Worm (Caenorhabditis elegans): ENCODE data around the gene C13G3.12.

Gene C13G3.12

ce11 chrV:11069277-11069676, 46.6 kb upstream of the C13G3.12 start, which contains the start of gene T04C12.8 (continued):
- TF ChIP-seq mbf-1 (tag; optimal IDR thresholded peaks at IDR 0.05), result no peak
- no peak for TF ChIP-seq alr-1 (tag; optimal IDR thresholded peaks at IDR 0.05)
- no peak for TF ChIP-seq nhr-10 (tag; optimal IDR thresholded peaks at IDR 0.05)
- TF ChIP-seq nhr-25 (tag; optimal IDR thresholded peaks at IDR 0.05), result peak; percentile 13
- TF ChIP-seq R02D3.7 (tag; optimal IDR thresholded peaks at IDR 0.05), result no peak
- TF ChIP-seq nhr-23 (tag; optimal IDR thresholded peaks at IDR 0.05), result no peak
- no peak for TF ChIP-seq mab-5 (tag; optimal IDR thresholded peaks at IDR 0.05)
- no peak for TF ChIP-seq unc-55 (GFP tag; optimal IDR thresholded peaks at IDR 0.05)
- no peak for TF ChIP-seq lin-13 (GFP tag; optimal IDR thresholded peaks at IDR 0.05)
- TF ChIP-seq nhr-21 (tag; optimal IDR thresholded peaks at IDR 0.05), result peak; percentile 5
- TF ChIP-seq sma-9 (GFP tag; optimal IDR thresholded peaks at IDR 0.05), result peak; percentile 51
- no peak for TF ChIP-seq sma-9 (tag; optimal IDR thresholded peaks at IDR 0.05)

- TF ChIP-seq dmd-4 (tag; optimal IDR thresholded peaks at IDR 0.05) (no peak), nhr-23 (tag; optimal IDR thresholded peaks at IDR 0.05) (no peak), ztf-1 (GFP tag; conservative IDR thresholded peaks at IDR 0.05) (no peak), alr-1 (tag; optimal IDR thresholded peaks at IDR 0.05) (no peak), elt-3 (tag; optimal IDR thresholded peaks at IDR 0.05) (no peak), crh-2 (tag; optimal IDR thresholded peaks at IDR 0.05) (no peak), lsy-2 (tag; optimal IDR thresholded peaks at IDR 0.05) (no peak), nhr-129 (tag; optimal IDR thresholded peaks at IDR 0.05) (no peak), ztf-11 (tag; optimal IDR thresholded peaks at IDR 0.05) (no peak), nhr-12 (tag; optimal IDR thresholded peaks at IDR 0.05) (no peak), unc-62 (GFP tag; optimal IDR thresholded peaks at IDR 0.05) (no peak), lin-11 (tag; optimal IDR thresholded peaks at IDR 0.05) (no peak), nhr-6 (tag; optimal IDR thresholded peaks at IDR 0.05) (no peak), lin-13 (GFP tag; optimal IDR thresholded peaks at IDR 0.05) (no peak), zag-1 (tag; optimal IDR thresholded peaks at IDR 0.05) (no peak), ztf-4 (tag; optimal IDR thresholded peaks at IDR 0.05) (no peak), ceh-16 (tag; optimal IDR thresholded peaks at IDR 0.05) (no peak), unc-55 (GFP tag; optimal IDR thresholded peaks at IDR 0.05) (no peak), mdl-1 (tag; optimal IDR thresholded peaks at IDR 0.05) (no peak), aly-2 (tag; optimal IDR thresholded peaks at IDR 0.05) (no peak)
Observed at ce11 chrV:11065513-11065912, 42.8 kb upstream of the C13G3.12 start, which contains the start of gene nlp-80. nlp-80 (minus strand) TSS chrV:11065613.

DNA sequence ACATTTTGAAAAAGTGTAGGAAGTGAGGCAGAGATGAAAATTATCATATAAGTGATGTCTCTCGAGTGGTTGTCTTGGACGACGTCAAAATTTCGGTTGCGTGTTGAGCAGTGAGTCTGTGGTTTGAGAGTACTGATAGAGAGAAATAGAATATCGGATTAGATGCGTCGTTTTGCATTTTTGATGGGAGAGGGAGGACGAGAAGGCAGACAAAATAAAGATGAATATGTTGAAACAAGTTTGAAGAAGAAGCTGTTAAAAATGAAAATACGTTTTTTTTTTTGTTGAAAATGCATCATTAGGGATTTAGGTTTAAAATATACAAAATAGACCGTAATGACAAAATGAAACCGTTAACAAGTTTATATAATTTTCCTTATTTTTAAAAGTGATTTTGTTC, 40.4 kb upstream of the C13G3.12 start, which contains the start of gene T04C12.9:
Gene T04C12.9 (minus strand): TSS at position 101 of the 400 bp plus-strand sequence.
- TF ChIP-seq ceh-82 (tag; optimal IDR thresholded peaks at IDR 0.05) (no peak), unc-55 (GFP tag; optimal IDR thresholded peaks at IDR 0.05) (peak; percentile 34)

DNA sequence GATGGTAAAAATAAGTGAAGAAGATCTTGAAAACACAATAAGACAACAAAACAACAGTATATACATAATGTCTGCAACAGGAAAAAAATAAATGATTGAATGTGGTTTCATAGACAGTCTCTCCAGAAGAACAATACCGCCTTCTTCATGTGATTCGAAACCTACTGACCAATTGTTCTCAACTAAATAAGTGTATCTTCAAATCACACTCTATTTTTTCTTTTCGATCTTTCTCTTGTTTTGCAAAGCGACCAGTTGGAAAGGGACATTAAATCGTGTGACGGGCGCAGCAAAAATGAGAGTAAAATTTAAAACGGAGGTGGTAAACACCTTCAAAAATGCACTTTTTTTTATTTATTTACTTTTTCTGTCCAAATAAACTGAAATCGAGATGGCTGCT, 39.2 kb upstream of the C13G3.12 start:
- TF ChIP-seq crh-2 (tag; optimal IDR thresholded peaks at IDR 0.05) (no peak), peb-1 (tag; optimal IDR thresholded peaks at IDR 0.05) (no peak), skn-1 (tag; optimal IDR thresholded peaks at IDR 0.05) (no peak), unc-55 (GFP tag; optimal IDR thresholded peaks at IDR 0.05) (no peak), lin-39 (tag; optimal IDR thresholded peaks at IDR 0.05) (no peak), blmp-1 (tag; optimal IDR thresholded peaks at IDR 0.05; ENCODE audit: insufficient read depth) (no peak), nhr-129 (tag; optimal IDR thresholded peaks at IDR 0.05) (peak; percentile 6), ceh-82 (tag; optimal IDR thresholded peaks at IDR 0.05) (no peak), egl-27 (tag; optimal IDR thresholded peaks at IDR 0.05) (no peak), nhr-25 (tag; optimal IDR thresholded peaks at IDR 0.05) (peak; percentile 23)

DNA sequence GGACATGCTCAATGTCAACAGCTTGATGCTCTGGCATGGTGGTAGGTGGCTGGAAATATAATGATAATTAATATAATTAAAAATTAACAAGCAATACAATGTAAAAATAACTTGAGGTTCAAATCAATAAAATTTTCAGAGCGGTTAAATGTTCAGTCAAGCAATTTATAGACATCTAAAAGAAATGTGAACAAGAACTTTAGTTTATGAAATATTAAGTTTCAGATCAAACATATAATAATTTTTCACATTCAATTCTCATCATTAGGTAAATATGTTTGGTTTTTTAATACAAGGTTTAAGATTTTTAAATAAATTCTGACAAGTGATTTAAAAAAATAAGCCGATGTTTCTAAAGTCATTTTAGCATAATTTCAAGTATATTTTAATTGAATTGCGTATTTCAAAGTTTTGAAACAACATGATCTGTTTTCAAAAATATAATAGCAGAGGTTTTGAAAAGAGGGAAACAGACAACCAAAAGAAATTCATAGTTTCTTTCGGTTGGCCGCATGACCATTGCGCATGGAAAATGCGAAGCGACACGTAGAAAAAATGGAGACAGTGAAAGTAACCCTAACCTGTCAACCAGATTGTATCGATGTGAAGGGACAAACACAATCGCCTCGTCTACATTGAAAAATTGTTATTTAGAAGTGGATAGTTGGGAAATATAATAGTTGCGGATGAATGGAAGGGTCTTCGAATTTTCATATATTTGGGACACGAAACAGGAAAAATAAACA, 37.7 kb upstream of the C13G3.12 start, which contains the start of gene T04C12.11:
Gene T04C12.11 (minus strand): TSS at position 51 of the 746 bp plus-strand sequence.
- TF ChIP-seq ama-1 (optimal IDR thresholded peaks at IDR 0.05), result no peak
- peak; percentile 13 for TF ChIP-seq nhr-6 (tag; optimal IDR thresholded peaks at IDR 0.05)
- peak; percentile 64 for TF ChIP-seq nhr-25 (tag; optimal IDR thresholded peaks at IDR 0.05)
- peak; percentile 95 for TF ChIP-seq blmp-1 (tag; optimal IDR thresholded peaks at IDR 0.05; ENCODE audit: insufficient read depth)
- no peak for TF ChIP-seq unc-55 (GFP tag; optimal IDR thresholded peaks at IDR 0.05)
- peak; percentile 58 for TF ChIP-seq nhr-129 (tag; optimal IDR thresholded peaks at IDR 0.05)
- no peak for TF ChIP-seq peb-1 (tag; optimal IDR thresholded peaks at IDR 0.05)
- TF ChIP-seq fos-1 (tag; optimal IDR thresholded peaks at IDR 0.05), result peak; percentile 12
- peak; percentile 69 for TF ChIP-seq crh-2 (tag; optimal IDR thresholded peaks at IDR 0.05)
